Fruit fly (Drosophila melanogaster) whole organism, embryonic: ENCODE results near the gene CG34353.

ENCODE experiments used
- Antp ChIP-seq: fragments of 200-800 bp; sonication (Bioruptor generic); optimal IDR thresholded peaks from 3 replicates; lab custom pipeline; 2016; ENCODE audit warnings: missing biosample characterization, missing genetic modification characterization
- Atf-2 ChIP-seq: fragments of 200-800 bp; sonication (Bioruptor generic); optimal IDR thresholded peaks from 2 replicates; lab custom pipeline; 2016; ENCODE audit warnings: missing biosample characterization, missing genetic modification characterization
- B-H1 ChIP-seq: fragments of 200-800 bp; sonication (Bioruptor generic); IDR thresholded peaks from 3 replicates; pipeline ENCODE4 v1.3.6; 2022; ENCODE audit warnings: missing biosample characterization, missing genetic modification characterization
- BEAF-32 ChIP-seq: fragments of 200-800 bp; sonication (Bioruptor generic); optimal IDR thresholded peaks from 3 replicates; lab custom pipeline; 2017; ENCODE audit warnings: missing biosample characterization, missing genetic modification characterization, mild to moderate bottlenecking, moderate library complexity, missing genetic modification reagents
- CG10462 ChIP-seq: fragments of 200-800 bp; sonication (Bioruptor generic); optimal IDR thresholded peaks from 2 replicates; lab custom pipeline; 2016; ENCODE audit warnings: missing biosample characterization, missing genetic modification characterization
- CG10654 ChIP-seq: fragments of 200-800 bp; sonication (Bioruptor generic); optimal IDR thresholded peaks from 2 replicates; lab custom pipeline; 2016; ENCODE audit warnings: missing biosample characterization, missing genetic modification characterization
- CG12071 ChIP-seq: fragments of 200-800 bp; sonication (Bioruptor generic); optimal IDR thresholded peaks from 3 replicates; lab custom pipeline; 2018; ENCODE audit warnings: missing biosample characterization, mild to moderate bottlenecking, missing genetic modification characterization
- CG15479 ChIP-seq: fragments of 200-800 bp; sonication (Bioruptor generic); optimal IDR thresholded peaks from 3 replicates; lab custom pipeline; 2019; ENCODE audit warnings: missing biosample characterization, mild to moderate bottlenecking, missing genetic modification characterization, moderate library complexity
- CG1603 ChIP-seq: fragments of 200-800 bp; sonication (Bioruptor generic); optimal IDR thresholded peaks from 2 replicates; lab custom pipeline; 2019; ENCODE audit warnings: missing biosample characterization, mild to moderate bottlenecking, missing genetic modification characterization, moderate library complexity
- CG17802 ChIP-seq: fragments of 200-800 bp; sonication (Bioruptor generic); optimal IDR thresholded peaks from 2 replicates; lab custom pipeline; 2018; ENCODE audit warnings: missing biosample characterization, mild to moderate bottlenecking, missing genetic modification characterization, moderate library complexity
- CG2678 ChIP-seq: fragments of 200-800 bp; sonication (Bioruptor generic); optimal IDR thresholded peaks from 3 replicates; lab custom pipeline; 2019; ENCODE audit warnings: missing biosample characterization, mild to moderate bottlenecking, missing genetic modification characterization, moderate library complexity
- CG30431 ChIP-seq: fragments of 200-800 bp; sonication (Bioruptor generic); optimal IDR thresholded peaks from 2 replicates; lab custom pipeline; 2017; ENCODE audit warnings: missing biosample characterization, missing genetic modification characterization
- CG4282 ChIP-seq: fragments of 200-800 bp; sonication (Bioruptor generic); optimal IDR thresholded peaks from 2 replicates; lab custom pipeline; 2016; ENCODE audit warnings: missing biosample characterization, missing genetic modification characterization
- CG6272 ChIP-seq: fragments of 200-800 bp; sonication (Bioruptor generic); IDR thresholded peaks from 2 replicates; pipeline ENCODE4 v1.3.6; 2022; ENCODE audit warnings: missing biosample characterization, missing genetic modification characterization
- CG8290 ChIP-seq, 3 experiments: fragments of 200-800 bp; sonication (Bioruptor generic); optimal IDR thresholded peaks; 2 replicates each; lab custom pipeline; 2016 to 2019; ENCODE audit warnings: missing biosample characterization in 3 of 3, missing genetic modification characterization in 3 of 3, mild to moderate bottlenecking in 2 of 3, moderate library complexity in 1 of 3
- CrebB ChIP-seq: fragments of 200-800 bp; sonication (Bioruptor generic); optimal IDR thresholded peaks from 3 replicates; lab custom pipeline; 2018; ENCODE audit warnings: missing biosample characterization, mild to moderate bottlenecking, missing genetic modification characterization
- Deaf1 ChIP-seq: fragments of 200-800 bp; optimal IDR thresholded peaks from 3 replicates; lab custom pipeline; 2019; ENCODE audit warnings: missing biosample characterization, mild to moderate bottlenecking, missing genetic modification characterization, moderate library complexity
- Gug ChIP-seq: fragments of 200-800 bp; sonication (Bioruptor generic); IDR thresholded peaks from 4 replicates; pipeline ENCODE4 v1.3.6; 2022; ENCODE audit warnings: missing biosample characterization, missing genetic modification characterization
- H2.0 ChIP-seq: fragments of 200-800 bp; sonication (Bioruptor generic); IDR thresholded peaks from 2 replicates; pipeline ENCODE4 v1.3.6; 2022; ENCODE audit warnings: missing biosample characterization, missing genetic modification characterization
- HmgZ ChIP-seq: fragments of 200-800 bp; sonication (Bioruptor generic); optimal IDR thresholded peaks from 2 replicates; lab custom pipeline; 2018; ENCODE audit warnings: missing biosample characterization, mild to moderate bottlenecking, missing genetic modification characterization
- Jarid2 ChIP-seq: fragments of 200-800 bp; sonication (Bioruptor generic); optimal IDR thresholded peaks from 3 replicates; lab custom pipeline; 2017; ENCODE audit warnings: mild to moderate bottlenecking, missing biosample characterization, missing genetic modification reagents, missing genetic modification characterization
- MBD-R2 ChIP-seq: fragments of 200-800 bp; sonication (Bioruptor generic); IDR thresholded peaks from 2 replicates; pipeline ENCODE4 v1.3.6; 2022; ENCODE audit warnings: missing biosample characterization, missing genetic modification characterization
- MESR4 ChIP-seq: fragments of 200-800 bp; sonication (Bioruptor generic); optimal IDR thresholded peaks from 2 replicates; lab custom pipeline; 2018; ENCODE audit warnings: missing biosample characterization, mild to moderate bottlenecking, missing genetic modification characterization, moderate library complexity
- Med ChIP-seq: fragments of 200-800 bp; sonication (Bioruptor generic); peaks from one replicate; lab custom pipeline; 2016; ENCODE audit warnings: missing biosample characterization, missing genetic modification characterization, mild to moderate bottlenecking, inconsistent platforms, moderate library complexity
- Opbp ChIP-seq: fragments of 200-800 bp; sonication (Bioruptor generic); IDR thresholded peaks from 3 replicates; pipeline ENCODE4 v1.3.6; 2022; ENCODE audit warnings: missing biosample characterization, missing genetic modification characterization; ENCODE audit not compliant: partially characterized antibody
- Rx ChIP-seq: fragments of 200-800 bp; sonication (Bioruptor generic); IDR thresholded peaks from 2 replicates; pipeline ENCODE4 v1.3.6; 2022; ENCODE audit warnings: missing biosample characterization, missing genetic modification characterization
- Tbp ChIP-seq: fragments of >200 bp; optimal IDR thresholded peaks from 2 replicates; lab custom pipeline; 2018; ENCODE audit warnings: missing biosample characterization, missing genetic modification characterization
- YL-1 ChIP-seq: fragments of 200-800 bp; sonication (Bioruptor generic); optimal IDR thresholded peaks from 3 replicates; lab custom pipeline; 2017; ENCODE audit warnings: missing biosample characterization, mild to moderate bottlenecking, missing genetic modification characterization
- amos ChIP-seq: fragments of 200-800 bp; sonication (Bioruptor generic); IDR thresholded peaks from 2 replicates; pipeline ENCODE4 v1.3.6; 2022; ENCODE audit warnings: missing biosample characterization, missing genetic modification characterization; ENCODE audit not compliant: partially characterized antibody
- chm ChIP-seq: fragments of 200-800 bp; sonication (Bioruptor generic); IDR thresholded peaks from 2 replicates; pipeline ENCODE4 v1.3.6; 2022; ENCODE audit warnings: missing biosample characterization, missing genetic modification characterization
- chn ChIP-seq: fragments of 200-800 bp; sonication (Bioruptor generic); optimal IDR thresholded peaks from 2 replicates; lab custom pipeline; 2016; ENCODE audit warnings: missing biosample characterization, missing genetic modification characterization
- dm ChIP-seq: fragments of 200-800 bp; sonication (Bioruptor generic); optimal IDR thresholded peaks from 3 replicates; lab custom pipeline; 2016; ENCODE audit warnings: missing biosample characterization, missing genetic modification characterization
- fd102C ChIP-seq: fragments of 200-800 bp; sonication (Bioruptor generic); optimal IDR thresholded peaks from 2 replicates; lab custom pipeline; 2018; ENCODE audit warnings: missing biosample characterization, mild to moderate bottlenecking, missing genetic modification characterization, moderate library complexity
- gfzf ChIP-seq: fragments of 200-800 bp; sonication (Bioruptor generic); optimal IDR thresholded peaks from 2 replicates; lab custom pipeline; 2016; ENCODE audit warnings: missing biosample characterization, mild to moderate bottlenecking, missing genetic modification characterization, moderate library complexity
- gsb ChIP-seq: fragments of 200-800 bp; sonication (Bioruptor generic); IDR thresholded peaks from 2 replicates; pipeline ENCODE4 v1.3.6; 2022; ENCODE audit warnings: missing biosample characterization, missing genetic modification characterization
- inv ChIP-seq: fragments of 200-800 bp; sonication (Bioruptor generic); IDR thresholded peaks from 2 replicates; pipeline ENCODE4 v1.3.6; 2022; ENCODE audit warnings: missing biosample characterization, missing genetic modification characterization; ENCODE audit not compliant: partially characterized antibody
- klu ChIP-seq: fragments of 200-800 bp; sonication (Bioruptor generic); IDR thresholded peaks from 2 replicates; pipeline ENCODE4 v1.3.6; 2022; ENCODE audit warnings: missing biosample characterization, missing genetic modification characterization
- knrl ChIP-seq: fragments of 200-800 bp; sonication (Bioruptor generic); IDR thresholded peaks from 3 replicates; pipeline ENCODE4 v1.3.6; 2022; ENCODE audit warnings: missing biosample characterization, missing genetic modification characterization; ENCODE audit not compliant: partially characterized antibody
- nerfin-2 ChIP-seq: fragments of 200-800 bp; sonication (Bioruptor generic); IDR thresholded peaks from 2 replicates; pipeline ENCODE4 v1.3.6; 2022; ENCODE audit warnings: missing biosample characterization, missing genetic modification characterization; ENCODE audit not compliant: partially characterized antibody
- org-1 ChIP-seq: fragments of 200-800 bp; sonication (Bioruptor generic); optimal IDR thresholded peaks from 2 replicates; lab custom pipeline; 2017; ENCODE audit warnings: missing biosample characterization, missing genetic modification characterization
- pb ChIP-seq: fragments of 200-800 bp; sonication (Bioruptor generic); optimal IDR thresholded peaks from 3 replicates; lab custom pipeline; 2016; ENCODE audit warnings: missing biosample characterization, missing genetic modification characterization
- peb ChIP-seq: fragments of 200-800 bp; sonication (Bioruptor generic); IDR thresholded peaks from 2 replicates; pipeline ENCODE4 v1.3.6; 2022; ENCODE audit warnings: missing biosample characterization, missing genetic modification characterization
- pzg ChIP-seq: fragments of 200-800 bp; sonication (Bioruptor generic); optimal IDR thresholded peaks from 3 replicates; lab custom pipeline; 2018; ENCODE audit warnings: missing biosample characterization, mild to moderate bottlenecking, missing genetic modification characterization, moderate library complexity
- row ChIP-seq: fragments of 200-800 bp; sonication (Bioruptor generic); IDR thresholded peaks from 3 replicates; pipeline ENCODE4 v1.3.6; 2022; ENCODE audit warnings: missing biosample characterization, missing genetic modification characterization
- sima ChIP-seq: fragments of 200-800 bp; sonication (Bioruptor generic); optimal IDR thresholded peaks from 2 replicates; lab custom pipeline; 2016; ENCODE audit warnings: missing biosample characterization, missing genetic modification characterization
- sna ChIP-seq: fragments of 200-800 bp; sonication (Bioruptor generic); IDR thresholded peaks from 2 replicates; pipeline ENCODE4 v1.3.6; 2022; ENCODE audit warnings: missing biosample characterization, missing genetic modification characterization; ENCODE audit not compliant: partially characterized antibody
- zf30C ChIP-seq: fragments of 200-800 bp; sonication (Bioruptor generic); optimal IDR thresholded peaks from 3 replicates; lab custom pipeline; 2018; ENCODE audit warnings: missing biosample characterization, mild to moderate bottlenecking, missing genetic modification characterization
- zfh1 ChIP-seq: fragments of 200-800 bp; sonication (Bioruptor generic); IDR thresholded peaks from 3 replicates; pipeline ENCODE4 v1.3.6; 2022; ENCODE audit warnings: missing biosample characterization, missing genetic modification characterization

CG34353 gene

DNA sequence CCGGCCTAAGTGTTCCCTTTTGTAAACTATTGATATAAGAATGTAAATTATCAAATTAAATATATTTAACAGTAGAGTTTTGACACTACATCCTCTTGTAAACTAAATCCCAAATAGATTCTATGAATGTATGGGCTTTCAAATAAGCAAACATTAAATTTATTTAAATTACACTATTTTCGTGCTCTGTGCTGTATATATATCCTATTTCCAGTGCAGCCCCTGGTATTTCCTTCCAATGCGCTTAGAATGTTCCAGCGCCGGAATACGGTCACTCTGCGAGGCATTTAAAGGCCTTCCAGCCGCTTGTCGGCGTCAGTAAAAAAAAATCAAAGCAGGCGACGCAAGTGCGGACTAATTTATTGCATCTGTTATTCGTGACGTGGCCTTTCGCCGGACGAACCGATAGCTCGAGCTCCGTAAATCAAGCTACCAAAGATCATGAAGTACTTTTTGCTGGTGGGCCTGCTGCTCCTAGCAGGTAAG is 42.8 kb upstream of the CG34353 start, which contains the start of gene Gp93 (continued):
- no peak for TF ChIP-seq sima (GFP tag; lab: Kevin White, UChicago)
- TF ChIP-seq fd102C (GFP tag; lab: Kevin White, UChicago), result no peak
- TF ChIP-seq Atf-2, result no peak
- TF ChIP-seq CG10462, result peak; percentile 53
- TF ChIP-seq Rx (GFP tag; lab: Robert Waterston, UW), result peak; percentile 38; the same call in 1 of the 2 replicates
- TF ChIP-seq peb, result no peak
- TF ChIP-seq CG10654, result no peak

DNA sequence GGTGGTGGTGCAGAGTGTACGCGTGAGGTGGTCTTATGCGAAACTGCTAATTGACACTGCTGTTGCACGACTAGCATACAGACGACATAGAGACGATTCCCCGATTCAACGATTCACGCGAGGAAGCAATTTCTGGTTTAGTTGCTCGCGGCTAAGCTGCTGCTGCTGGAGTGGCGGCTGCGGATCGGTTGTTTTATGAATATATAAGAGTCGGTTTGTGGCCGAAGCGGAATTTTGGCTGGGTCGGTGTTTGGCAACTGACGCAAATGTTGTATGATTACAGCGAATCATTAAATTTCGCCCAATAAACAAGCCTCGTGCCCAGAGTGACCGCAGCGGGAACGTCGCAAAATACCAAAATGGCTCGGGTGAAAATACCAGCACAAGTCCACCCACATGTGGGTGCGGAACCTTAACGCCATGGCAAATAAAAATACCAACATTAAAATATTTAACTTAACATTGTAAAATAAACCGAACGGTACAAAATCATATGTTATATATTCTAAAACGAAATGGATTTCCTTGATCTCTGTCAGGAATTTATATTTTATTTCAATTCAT is 42.1 kb upstream of the CG34353 start, which contains the start of gene mfrn:
mfrn (minus strand) TSS at position 340 of the 564 bp plus-strand sequence.
- TF ChIP-seq pzg (GFP tag; lab: Kevin White, UChicago) (peak; percentile 68), klu (peak; percentile 16; the same call in 1 of the 2 replicates), CG17802 (tag; lab: Kevin White, UChicago) (no peak), MBD-R2 (peak; percentile 47), CG8290 (GFP tag; optimal IDR thresholded peaks at IDR 0.05; lab: Kevin White, UChicago) (no peak), CG8290 (tag; optimal IDR thresholded peaks at IDR 0.05; lab: Kevin White, UChicago) (peak in 1 of 2 experiments; percentile 35), row (GFP tag; lab: Robert Waterston, UW) (peak; percentile 5; the same call in 1 of the 3 replicates), Gug (GFP tag; lab: Robert Waterston, UW) (no peak), CrebB (tag; lab: Kevin White, UChicago) (no peak), amos (GFP tag; lab: Robert Waterston, UW) (peak; percentile 26; the same call in 1 of the 2 replicates), CG4282 (GFP tag; lab: Kevin White, UChicago) (no peak), CG15479 (GFP tag; lab: Kevin White, UChicago) (peak; percentile 36), MESR4 (peak; percentile 74), BEAF-32 (GFP tag; lab: Kevin White, UChicago) (peak; percentile 30), org-1 (no peak), nerfin-2 (GFP tag; lab: Robert Waterston, UW) (0 out of 2 replicates have a peak, but pooled peaks have one; percentile 20), zf30C (GFP tag; lab: Kevin White, UChicago) (no peak), Med (GFP tag; lab: Kevin White, UChicago) (peak; percentile 69), B-H1 (GFP tag; lab: Robert Waterston, UW) (no peak), CG30431 (GFP tag; lab: Kevin White, UChicago) (no peak), CG1603 (tag; lab: Kevin White, UChicago) (peak; percentile 49), gsb (GFP tag; lab: Robert Waterston, UW) (no peak), sna (0 out of 2 replicates have a peak, but pooled peaks have one; percentile 20), CG6272 (GFP tag; lab: Robert Waterston, UW) (no peak), HmgZ (peak; percentile 30), dm (GFP tag; lab: Kevin White, UChicago) (peak; percentile 62), chn (GFP tag; lab: Kevin White, UChicago) (peak; percentile 10), Jarid2 (peak; percentile 22), YL-1 (peak; percentile 57), CG12071 (GFP tag; lab: Kevin White, UChicago) (no peak), pb (GFP tag; lab: Kevin White, UChicago) (no peak), Tbp (GFP tag; lab: Kevin White, UChicago) (no peak), Antp (no peak), H2.0 (GFP tag; lab: Robert Waterston, UW) (no peak), Opbp (GFP tag; lab: Robert Waterston, UW) (0 out of 3 replicates have a peak, but pooled peaks have one; percentile 24), gfzf (peak; percentile 84), inv (peak; percentile 19; the same call in 1 of the 2 replicates), Deaf1 (tag; lab: Kevin White, UChicago) (peak; percentile 49), chm (no peak), knrl (no peak), zfh1 (GFP tag; lab: Robert Waterston, UW) (0 out of 3 replicates have a peak, but pooled peaks have one; percentile 14), CG2678 (tag; lab: Kevin White, UChicago) (no peak)
